Fruit fly (Drosophila melanogaster) whole organism, prepupa: ENCODE measurements around the gene dmrt99B.

Experiments
- Blimp-1 ChIP-seq: fragments of 200-800 bp; sonication (Bioruptor generic); optimal IDR thresholded peaks from 3 replicates; lab custom pipeline; 2017; ENCODE audit warnings: missing biosample characterization, missing genetic modification characterization, mild to moderate bottlenecking, moderate library complexity, missing genetic modification reagents
- CG15336 ChIP-seq: fragments of 200-800 bp; sonication (Bioruptor generic); IDR thresholded peaks from 2 replicates; pipeline ENCODE4 v1.3.6; 2022; ENCODE audit warnings: missing biosample characterization, missing genetic modification characterization
- CG16779 ChIP-seq: fragments of 200-800 bp; sonication (Bioruptor generic); optimal IDR thresholded peaks from 3 replicates; lab custom pipeline; 2017; ENCODE audit warnings: missing biosample characterization, mild to moderate bottlenecking, missing genetic modification characterization
- CG3919 ChIP-seq: fragments of 200-800 bp; sonication (Bioruptor generic); optimal IDR thresholded peaks from 3 replicates; lab custom pipeline; 2016; ENCODE audit warnings: missing biosample characterization, missing genetic modification characterization
- CG6808 ChIP-seq: fragments of 200-800 bp; sonication (Bioruptor generic); optimal IDR thresholded peaks from 3 replicates; lab custom pipeline; 2017; ENCODE audit warnings: missing biosample characterization, missing genetic modification characterization, mild to moderate bottlenecking, moderate library complexity, missing genetic modification reagents
- dac ChIP-seq: fragments of 200-800 bp; sonication (Bioruptor generic); optimal IDR thresholded peaks from 2 replicates; lab custom pipeline; 2017; ENCODE audit warnings: missing biosample characterization, mild to moderate bottlenecking, missing genetic modification characterization

dm6 chr3R:29671060-29671707 lies 21.2 kb upstream of the dmrt99B start, which contains the start of gene Obp99a:
- TF ChIP-seq dac (GFP tag; lab: Kevin White, UChicago) (no peak), Blimp-1 (GFP tag; lab: Kevin White, UChicago) (no peak), CG3919 (GFP tag; lab: Kevin White, UChicago) (no peak), CG15336 (no peak), CG6808 (GFP tag; lab: Kevin White, UChicago) (no peak), CG16779 (tag; lab: Kevin White, UChicago) (no peak)
